Fruit fly (Drosophila melanogaster) whole organism, adult: ENCODE data around the gene CG14246.

ENCODE experiments used
- CG11617 ChIP-seq: fragments of 200-800 bp; sonication (Bioruptor generic); optimal IDR thresholded peaks from 2 replicates; lab custom pipeline; 2017; ENCODE audit warnings: mild to moderate bottlenecking, missing biosample characterization, missing genetic modification reagents, missing genetic modification characterization
- CG12768 ChIP-seq: fragments of 200-800 bp; sonication (Bioruptor generic); optimal IDR thresholded peaks from 2 replicates; lab custom pipeline; 2017; ENCODE audit warnings: missing biosample characterization, missing genetic modification characterization, mild to moderate bottlenecking, moderate library complexity, missing genetic modification reagents
- CG14711 ChIP-seq: fragments of 200-800 bp; sonication (Bioruptor generic); optimal IDR thresholded peaks from 2 replicates; lab custom pipeline; 2018; ENCODE audit warnings: missing biosample characterization, mild to moderate bottlenecking, missing genetic modification characterization, moderate library complexity
- CG1620 ChIP-seq: fragments of 200-800 bp; sonication (Bioruptor generic); optimal IDR thresholded peaks from 2 replicates; lab custom pipeline; 2016; ENCODE audit warnings: missing biosample characterization, missing genetic modification characterization
- CG33017 ChIP-seq: fragments of 200-800 bp; sonication (Bioruptor generic); optimal IDR thresholded peaks from 2 replicates; lab custom pipeline; 2018; ENCODE audit warnings: missing biosample characterization, mild to moderate bottlenecking, missing genetic modification characterization, moderate library complexity
- CG5204 ChIP-seq: fragments of 200-800 bp; sonication (Bioruptor generic); optimal IDR thresholded peaks from 2 replicates; lab custom pipeline; 2016; ENCODE audit warnings: missing biosample characterization, missing genetic modification characterization
- CG7045 ChIP-seq: fragments of 200-800 bp; sonication (Bioruptor generic); optimal IDR thresholded peaks from 2 replicates; lab custom pipeline; 2017; ENCODE audit warnings: missing biosample characterization, mild to moderate bottlenecking, missing genetic modification characterization
- CG7101 ChIP-seq: fragments of 200-800 bp; sonication (Bioruptor generic); optimal IDR thresholded peaks from 2 replicates; lab custom pipeline; 2018; ENCODE audit warnings: missing biosample characterization, mild to moderate bottlenecking, missing genetic modification characterization, moderate library complexity
- Clk ChIP-seq: fragments of 200-800 bp; sonication (Bioruptor generic); optimal IDR thresholded peaks from 2 replicates; lab custom pipeline; 2017; ENCODE audit warnings: missing biosample characterization, missing genetic modification characterization
- Crg-1 ChIP-seq: fragments of 200-800 bp; sonication (Bioruptor generic); optimal IDR thresholded peaks from 2 replicates; lab custom pipeline; 2016; ENCODE audit warnings: missing biosample characterization, missing genetic modification characterization
- Hr96 ChIP-seq: fragments of 200-800 bp; sonication (Bioruptor generic); optimal IDR thresholded peaks from 2 replicates; lab custom pipeline; 2016; ENCODE audit warnings: missing biosample characterization, missing genetic modification characterization
- Mnt ChIP-seq: fragments of 200-800 bp; sonication (Bioruptor generic); optimal IDR thresholded peaks from 2 replicates; lab custom pipeline; 2016; ENCODE audit warnings: missing biosample characterization, mild to moderate bottlenecking, missing genetic modification characterization
- bab1 ChIP-seq: fragments of 200-800 bp; sonication (Bioruptor generic); optimal IDR thresholded peaks from 3 replicates; lab custom pipeline; 2019; ENCODE audit warnings: missing biosample characterization, mild to moderate bottlenecking, missing genetic modification characterization, moderate library complexity
- cic ChIP-seq: fragments of 200-800 bp; sonication (Bioruptor generic); optimal IDR thresholded peaks from 2 replicates; lab custom pipeline; 2017; ENCODE audit warnings: missing biosample characterization, mild to moderate bottlenecking, missing genetic modification characterization, moderate library complexity
- cnc ChIP-seq, 2 experiments: fragments of >200 bp; optimal IDR thresholded peaks; 2 replicates each; lab custom pipeline; 2017
- kay ChIP-seq: fragments of 200-800 bp; sonication (Bioruptor generic); peaks from one replicate; lab custom pipeline; 2016; ENCODE audit warnings: missing biosample characterization, missing genetic modification characterization, borderline replicate concordance
- ovo ChIP-seq: fragments of 200-800 bp; sonication (Bioruptor generic); optimal IDR thresholded peaks from 2 replicates; lab custom pipeline; 2016; ENCODE audit warnings: missing biosample characterization, missing genetic modification characterization
- pad ChIP-seq: fragments of 200-800 bp; sonication (Bioruptor generic); optimal IDR thresholded peaks from 3 replicates; lab custom pipeline; 2017; ENCODE audit warnings: missing biosample characterization, missing genetic modification characterization, mild to moderate bottlenecking, moderate library complexity, missing genetic modification reagents
- tj ChIP-seq: fragments of 200-800 bp; sonication (Bioruptor generic); optimal IDR thresholded peaks from 3 replicates; lab custom pipeline; 2017; ENCODE audit warnings: missing biosample characterization, mild to moderate bottlenecking, missing genetic modification characterization, moderate library complexity
- toe ChIP-seq: fragments of 200-800 bp; sonication (Bioruptor generic); optimal IDR thresholded peaks from 2 replicates; lab custom pipeline; 2016; ENCODE audit warnings: missing biosample characterization, missing genetic modification characterization

The CG14246 gene

DNA sequence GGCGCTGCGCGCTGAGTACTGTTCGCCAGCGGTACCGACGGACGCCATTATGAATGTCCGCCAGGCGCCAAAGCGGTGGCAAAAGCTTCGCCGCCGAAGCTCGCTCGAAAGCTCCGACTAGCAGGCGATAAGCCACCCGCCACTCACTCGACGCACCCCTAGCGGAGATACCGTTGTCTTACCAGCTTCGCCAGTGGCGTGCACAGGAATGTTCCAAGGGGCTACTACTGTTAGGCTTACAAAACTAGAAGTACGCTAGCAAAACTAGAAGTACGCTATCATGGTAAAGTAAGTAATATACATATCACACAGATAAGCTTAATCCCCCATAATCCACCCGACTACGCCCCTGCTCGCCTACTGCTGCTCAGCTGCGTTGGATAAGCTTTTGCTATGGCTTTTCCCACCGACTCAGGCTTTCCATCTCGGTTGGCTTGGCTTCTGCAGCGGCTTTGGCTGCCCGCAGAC lies 13.0 kb upstream of the CG14246 start, which contains the start of gene amon:
Gene amon, minus strand, starts transcription at position 51 of the 468 bp plus-strand sequence.
- TF ChIP-seq pad (GFP tag; lab: Kevin White, UChicago) (peak; percentile 94), CG14711 (tag; lab: Kevin White, UChicago) (peak; percentile 92), Crg-1 (GFP tag; lab: Kevin White, UChicago) (peak; percentile 96), toe (GFP tag; lab: Kevin White, UChicago) (peak; percentile 99), CG33017 (peak; percentile 98), Hr96 (GFP tag; lab: Kevin White, UChicago) (peak; percentile 99), Mnt (GFP tag; lab: Kevin White, UChicago) (peak; percentile 91), CG7101 (tag; lab: Kevin White, UChicago) (peak; percentile 97), ovo (GFP tag; lab: Kevin White, UChicago) (peak; percentile 92), cnc (optimal IDR thresholded peaks at IDR 0.05; lab: Kevin White, UChicago) (no peak), CG1620 (GFP tag; lab: Kevin White, UChicago) (peak; percentile 86), CG11617 (peak; percentile 96), CG7045 (GFP tag; lab: Kevin White, UChicago) (peak; percentile 100), CG5204 (GFP tag; lab: Kevin White, UChicago) (peak; percentile 99), tj (GFP tag; lab: Kevin White, UChicago) (peak; percentile 83), CG12768 (GFP tag; lab: Kevin White, UChicago) (peak; percentile 100), kay (GFP tag; lab: Kevin White, UChicago) (no peak), bab1 (GFP tag; lab: Kevin White, UChicago) (no peak), cic (GFP tag; lab: Kevin White, UChicago) (peak; percentile 95), Clk (peak; percentile 100)

DNA sequence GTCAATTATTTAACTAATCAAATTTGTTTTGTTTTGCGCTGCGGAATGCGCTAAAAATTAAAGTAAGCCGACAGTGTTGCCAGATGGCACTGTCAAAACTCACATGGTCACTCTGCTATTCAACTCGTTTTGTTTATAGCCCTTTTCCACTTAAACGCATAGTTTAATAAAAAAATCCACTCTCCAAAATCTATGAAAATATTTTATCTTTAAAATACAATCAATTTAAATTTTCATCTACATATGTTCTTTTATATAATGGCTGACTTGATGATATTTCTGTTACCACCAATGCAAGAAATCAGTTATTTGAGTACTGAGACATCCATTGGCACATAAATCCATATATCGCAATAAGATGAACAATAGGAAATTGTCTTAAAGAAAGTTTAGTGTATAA lies 9.8 kb upstream of the CG14246 start, which contains the start of gene CG6425:
Gene CG6425, minus strand, starts transcription at position 95 of the 400 bp plus-strand sequence.
- TF ChIP-seq CG7045 (GFP tag; lab: Kevin White, UChicago), result peak; percentile 17
- peak; percentile 49 for TF ChIP-seq toe (GFP tag; lab: Kevin White, UChicago)
- no peak for TF ChIP-seq tj (GFP tag; lab: Kevin White, UChicago)
- peak; percentile 42 for TF ChIP-seq CG5204 (GFP tag; lab: Kevin White, UChicago)

DNA sequence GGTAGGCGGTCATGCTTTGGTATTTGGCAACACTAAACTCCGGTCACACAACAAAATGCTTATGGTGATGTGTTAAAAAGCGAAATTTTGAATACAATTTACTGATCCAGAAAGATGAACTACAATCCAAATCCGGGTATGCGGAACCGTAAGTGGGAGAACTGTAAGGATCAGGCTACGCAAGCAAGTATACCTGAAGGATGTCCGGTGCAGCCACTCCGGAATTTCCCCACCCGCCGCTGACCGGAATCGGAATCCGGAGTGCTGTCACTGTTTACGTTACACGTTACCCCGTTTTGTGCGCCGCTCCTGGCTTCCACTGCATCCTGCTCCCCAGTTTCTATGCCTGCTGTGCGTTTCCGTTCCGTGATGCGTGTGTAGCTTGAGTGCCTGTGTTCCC lies 9.2 kb upstream of the CG14246 start, which contains the start of gene Yif1:
Gene Yif1, plus strand, starts transcription at position 8 of the 400 bp plus-strand sequence.
- TF ChIP-seq CG1620 (GFP tag; lab: Kevin White, UChicago) (no peak), Hr96 (GFP tag; lab: Kevin White, UChicago) (no peak), toe (GFP tag; lab: Kevin White, UChicago) (no peak), CG5204 (GFP tag; lab: Kevin White, UChicago) (no peak), bab1 (GFP tag; lab: Kevin White, UChicago) (no peak), Mnt (GFP tag; lab: Kevin White, UChicago) (no peak), cic (GFP tag; lab: Kevin White, UChicago) (no peak), CG12768 (GFP tag; lab: Kevin White, UChicago) (no peak)

DNA sequence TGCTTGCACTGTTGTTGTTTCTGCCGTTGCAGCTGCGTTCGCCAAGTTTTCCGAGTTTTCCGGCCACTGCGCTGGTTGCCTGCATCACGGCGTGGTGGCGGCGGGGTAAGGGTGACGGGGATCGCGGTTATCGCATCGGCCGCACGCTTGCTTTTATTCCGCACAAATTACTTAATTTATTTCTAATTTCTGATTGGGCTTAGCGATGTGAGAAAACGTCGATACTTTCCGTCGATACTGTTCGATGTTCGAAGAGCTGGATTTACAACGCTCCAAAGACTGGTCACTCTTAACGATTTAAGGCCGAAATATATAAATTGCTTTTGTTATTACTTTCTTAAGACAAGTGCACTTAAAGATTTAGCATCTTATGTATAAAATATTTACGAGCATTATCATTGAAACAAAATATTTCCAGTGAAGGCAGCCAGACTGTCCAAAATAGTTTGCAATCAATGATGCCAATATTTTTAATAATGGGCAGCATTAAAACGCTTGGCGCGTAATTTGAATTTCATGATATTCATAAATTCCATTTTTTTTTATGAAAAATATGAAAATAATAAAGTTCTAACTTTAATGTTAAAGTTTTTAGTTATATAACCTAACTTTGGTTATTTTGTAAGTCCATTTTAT lies 2.0 kb upstream of the CG14246 start, which contains the start of gene CG6420:
Gene CG6420, minus strand, starts transcription at position 240 of the 636 bp plus-strand sequence.
- TF ChIP-seq CG1620 (GFP tag; lab: Kevin White, UChicago), result no peak
- no peak for TF ChIP-seq pad (GFP tag; lab: Kevin White, UChicago)
- TF ChIP-seq Mnt (GFP tag; lab: Kevin White, UChicago), result peak; percentile 12
- TF ChIP-seq bab1 (GFP tag; lab: Kevin White, UChicago), result peak; percentile 69

DNA sequence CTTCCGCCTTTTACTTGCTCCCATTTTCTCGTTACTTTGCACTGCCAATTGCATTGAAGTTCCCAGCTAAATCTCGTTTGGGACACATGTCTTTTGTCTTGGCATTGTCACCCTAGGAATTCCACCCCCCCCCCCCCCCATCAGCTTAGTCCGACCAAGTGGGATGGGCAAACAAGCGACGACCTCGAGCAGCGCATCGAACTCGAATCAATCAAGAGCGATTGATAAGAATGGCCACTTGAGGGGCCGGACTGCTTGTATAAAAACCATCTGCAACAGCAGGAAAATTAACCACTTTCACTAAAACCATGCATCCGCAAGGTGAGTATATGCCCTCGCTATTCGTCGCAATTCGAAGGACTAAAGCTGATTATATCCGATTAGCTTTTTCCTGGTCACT lies 1.3 kb upstream of the CG14246 start, which contains the start of gene CG14244:
Gene CG14244, plus strand, starts transcription at position 301 of the 400 bp plus-strand sequence.
- TF ChIP-seq CG1620 (GFP tag; lab: Kevin White, UChicago), result no peak

DNA sequence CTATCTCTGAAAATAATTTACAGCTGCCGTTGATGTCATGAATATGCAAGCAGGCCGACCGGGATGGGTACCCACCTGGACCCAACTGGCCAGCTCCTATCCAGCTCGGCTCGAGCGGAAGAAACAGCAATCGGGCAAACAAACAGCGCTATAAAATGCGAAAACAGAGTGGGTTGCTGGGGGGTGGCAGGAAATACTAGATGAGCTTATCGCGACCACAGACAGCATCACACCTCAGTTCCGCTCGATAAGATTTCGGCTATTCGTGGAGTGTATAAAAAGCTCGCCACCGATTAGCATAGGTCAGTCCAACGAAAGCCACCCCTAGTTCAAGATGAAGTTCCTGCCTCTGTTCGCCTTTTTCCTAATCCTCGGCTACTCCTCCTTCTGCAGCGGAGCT lies 1.3 kb downstream of the CG14246 start, which contains the start of gene CG14245:
Gene CG14245, plus strand, starts transcription at position 301 of the 400 bp plus-strand sequence.
- TF ChIP-seq CG33017 (no peak), CG1620 (GFP tag; lab: Kevin White, UChicago) (no peak), CG12768 (GFP tag; lab: Kevin White, UChicago) (no peak), toe (GFP tag; lab: Kevin White, UChicago) (no peak), CG7045 (GFP tag; lab: Kevin White, UChicago) (no peak), CG11617 (no peak), CG5204 (GFP tag; lab: Kevin White, UChicago) (no peak), cic (GFP tag; lab: Kevin White, UChicago) (no peak), pad (GFP tag; lab: Kevin White, UChicago) (no peak), Clk (no peak), Hr96 (GFP tag; lab: Kevin White, UChicago) (no peak), Mnt (GFP tag; lab: Kevin White, UChicago) (no peak), Crg-1 (GFP tag; lab: Kevin White, UChicago) (no peak)
